Worm (Caenorhabditis elegans): ENCODE measurements around the gene kin-4.

DNA sequence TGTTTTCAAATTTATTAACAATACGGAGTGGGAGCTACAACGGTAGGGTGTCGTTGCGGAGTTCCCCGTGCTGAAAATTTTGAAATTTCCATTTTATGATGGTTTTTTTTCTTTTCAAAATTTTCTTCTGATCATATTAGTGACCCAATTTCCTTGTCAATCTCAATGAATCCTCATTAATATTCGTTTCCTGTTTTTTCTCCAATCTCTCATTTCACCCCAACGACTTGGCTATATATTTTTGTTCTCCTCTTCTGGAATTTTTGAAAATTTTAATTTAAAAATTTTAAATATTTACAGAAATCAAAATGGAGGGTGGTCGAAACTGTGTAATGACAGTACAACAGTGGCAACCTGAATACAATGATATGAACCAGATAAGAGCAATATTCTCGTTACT lies 34.1 kb downstream of the kin-4 start, which contains the start of gene npr-3:
- no peak for TF ChIP-seq snpc-4 (GFP tag; optimal IDR thresholded peaks at IDR 0.05)
- TF ChIP-seq snpc-4 (tag; optimal IDR thresholded peaks at IDR 0.05) = no peak
- no peak for TF ChIP-seq hlh-12 (tag; optimal IDR thresholded peaks at IDR 0.05)
- no peak for TF ChIP-seq lsy-27 (tag; optimal IDR thresholded peaks at IDR 0.05; ENCODE audit: borderline replicate concordance, insufficient read depth)
- no peak for TF ChIP-seq Y56A3A.18 (GFP tag; IDR thresholded peaks at IDR 0.05)
- no peak for TF ChIP-seq ceh-27 (GFP tag; optimal IDR thresholded peaks at IDR 0.05)
